Worm (Caenorhabditis elegans) whole organism, L4/young adult: Measurements from ENCODE around the gene noca-2.

Source experiments
- W03F9.2 ChIP-seq: fragments of 150-350 bp; optimal IDR thresholded peaks from 2 replicates; lab custom pipeline; 2014; ENCODE audit warnings: missing biosample characterization, missing genetic modification characterization
- dao-5 ChIP-seq: sonication (generic microtip); optimal IDR thresholded peaks from 2 replicates; lab custom pipeline; 2016; ENCODE audit warnings: missing genotype, missing genetic modification characterization, moderate library complexity, missing compliant biosample characterization
- him-1 ChIP-seq: sonication (generic microtip); optimal IDR thresholded peaks from 2 replicates; lab custom pipeline; 2016; ENCODE audit warnings: missing genotype, missing genetic modification reagents, missing genetic modification characterization, missing compliant biosample characterization

noca-2 gene

ce11 chrX:11680851-11681250 lies 13.9 kb downstream of the noca-2 start, which contains the start of gene T04F8.7:
Gene T04F8.7 (minus strand): TSS chrX:11680980.
- no peak for TF ChIP-seq him-1 (tag; lab: Kevin White, UChicago)
- no peak for TF ChIP-seq W03F9.2 (tag; lab: Kevin White, UChicago)
- TF ChIP-seq dao-5 = no peak

DNA sequence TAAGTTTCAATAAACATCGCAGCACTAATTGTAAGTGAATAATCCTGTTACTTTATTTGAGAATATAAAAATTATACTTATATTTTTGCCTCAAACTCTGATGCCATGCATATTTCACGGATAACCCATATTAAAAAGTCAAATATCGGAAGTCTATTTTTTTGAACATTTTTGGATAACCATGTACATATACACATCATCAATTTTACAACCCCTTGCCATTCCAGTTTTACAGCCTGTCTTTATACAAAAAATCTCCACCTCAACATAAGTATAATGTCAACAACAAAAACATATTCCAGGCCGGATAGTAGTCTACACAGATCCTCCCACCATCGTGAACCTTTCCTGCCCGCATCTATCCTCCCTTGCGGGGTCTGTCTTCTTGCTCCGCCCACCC lies 17.3 kb downstream of the noca-2 start, which contains the start of gene hnd-1:
Gene hnd-1 (plus strand): TSS at position 301 of the 400 bp plus-strand sequence.
- TF ChIP-seq dao-5 (no peak), W03F9.2 (tag; lab: Kevin White, UChicago) (no peak)

DNA sequence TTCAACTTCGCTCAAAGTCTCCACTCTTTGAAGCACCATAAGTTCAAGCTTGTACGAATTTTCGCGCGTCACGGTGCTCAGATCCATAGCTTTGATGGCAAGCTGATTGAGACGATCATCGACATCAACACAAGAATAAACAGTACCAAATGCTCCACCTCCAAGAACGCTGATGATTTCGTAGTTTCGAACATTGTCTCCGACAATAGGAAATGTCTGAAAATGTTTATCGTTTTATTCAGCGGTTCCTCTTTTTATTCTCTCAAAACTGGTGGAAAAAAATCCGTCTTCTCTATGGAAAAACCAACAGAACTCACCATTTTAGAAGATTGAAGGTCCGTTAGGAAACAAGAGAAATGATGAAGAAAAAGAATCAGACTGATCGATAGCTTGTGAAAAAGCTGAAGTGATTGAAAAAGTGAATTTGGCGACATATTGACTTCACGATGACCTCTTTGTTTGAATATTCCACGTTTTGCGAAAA lies 21.0 kb downstream of the noca-2 start, which contains the start of gene C44C10.7:
Gene C44C10.7 (minus strand): TSS at position 434 of the 484 bp plus-strand sequence.
- no peak for TF ChIP-seq him-1 (tag; lab: Kevin White, UChicago)
- no peak for TF ChIP-seq dao-5
- TF ChIP-seq W03F9.2 (tag; lab: Kevin White, UChicago) = no peak

DNA sequence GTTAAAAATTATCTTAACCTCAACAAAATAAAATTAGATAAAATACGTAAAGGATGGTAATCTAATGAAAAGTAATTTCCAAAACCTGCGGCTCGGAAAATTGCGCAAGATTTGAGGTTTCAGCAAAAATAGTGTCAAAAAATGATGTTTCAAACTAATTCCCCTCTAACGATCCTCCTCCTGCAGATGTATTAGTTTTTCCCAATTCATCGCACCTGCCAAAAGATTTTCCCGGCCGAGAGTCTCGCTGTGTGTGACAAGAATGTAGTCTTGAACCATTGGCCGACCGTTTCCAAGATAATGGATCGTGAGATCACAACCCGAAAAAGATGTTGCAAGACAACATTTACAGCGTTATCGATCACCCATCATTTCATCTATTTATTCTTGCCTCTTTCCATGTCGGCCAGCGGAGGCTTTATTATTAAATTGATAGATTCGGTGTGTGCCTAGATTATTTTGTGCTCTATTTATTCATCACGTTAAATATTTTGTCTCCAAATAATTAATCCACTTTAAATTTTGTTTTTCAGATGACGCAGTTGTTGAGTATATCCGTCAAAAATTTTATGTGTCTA lies 23.2 kb downstream of the noca-2 start, which contains the start of the genes C44C10.10 and C44C10.5:
Gene C44C10.10 (plus strand): TSS at position 301 of the 578 bp plus-strand sequence.
Gene C44C10.5 (plus strand): TSS at position 528 of the 578 bp plus-strand sequence.
- TF ChIP-seq W03F9.2 (tag; lab: Kevin White, UChicago) (no peak), dao-5 (no peak), him-1 (tag; lab: Kevin White, UChicago) (no peak)

ce11 chrX:11693092-11693491 lies 26.2 kb downstream of the noca-2 start, which contains the start of gene smcl-1:
Gene smcl-1 (plus strand): TSS chrX:11693464.
- TF ChIP-seq dao-5 = no peak
- TF ChIP-seq him-1 (tag; lab: Kevin White, UChicago) = no peak
- TF ChIP-seq W03F9.2 (tag; lab: Kevin White, UChicago) = no peak

DNA sequence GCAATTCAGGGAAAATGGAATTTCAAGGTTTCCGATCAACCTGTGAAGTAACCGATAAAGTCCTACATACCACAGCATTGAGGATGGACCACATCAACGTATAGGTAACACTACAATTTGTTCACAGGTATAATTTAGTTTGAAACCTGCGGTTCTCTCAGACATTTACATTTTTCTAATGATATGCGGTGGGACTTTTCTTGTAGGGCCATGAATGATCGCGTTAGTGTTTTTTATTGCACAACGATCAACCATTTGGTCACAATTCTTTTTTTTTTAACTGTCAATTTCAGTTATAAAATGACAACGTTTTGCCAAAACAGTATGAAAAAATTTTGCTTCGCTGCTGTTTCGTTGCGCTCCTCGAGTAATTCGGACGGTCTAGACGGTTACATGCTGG lies 29.8 kb downstream of the noca-2 start, which contains the start of gene C44C10.12:
Gene C44C10.12 (plus strand): TSS at position 301 of the 400 bp plus-strand sequence.
- TF ChIP-seq him-1 (tag; lab: Kevin White, UChicago) = no peak
- no peak for TF ChIP-seq W03F9.2 (tag; lab: Kevin White, UChicago)
- no peak for TF ChIP-seq dao-5

- no peak for TF ChIP-seq W03F9.2 (tag; lab: Kevin White, UChicago)
- TF ChIP-seq dao-5 = no peak
- no peak for TF ChIP-seq him-1 (tag; lab: Kevin White, UChicago)
Measured at ce11 chrX:11700263-11700662, 33.3 kb downstream of the noca-2 start, which contains the start of gene C44C10.15. Gene C44C10.15 (minus strand): TSS chrX:11700363.

- no peak for TF ChIP-seq dao-5
- TF ChIP-seq W03F9.2 (tag; lab: Kevin White, UChicago) = no peak
- no peak for TF ChIP-seq him-1 (tag; lab: Kevin White, UChicago)
Measured at ce11 chrX:11702236-11702635, 35.3 kb downstream of the noca-2 start, which contains the start of gene C44C10.3. Gene C44C10.3 (plus strand): TSS chrX:11702536.

DNA sequence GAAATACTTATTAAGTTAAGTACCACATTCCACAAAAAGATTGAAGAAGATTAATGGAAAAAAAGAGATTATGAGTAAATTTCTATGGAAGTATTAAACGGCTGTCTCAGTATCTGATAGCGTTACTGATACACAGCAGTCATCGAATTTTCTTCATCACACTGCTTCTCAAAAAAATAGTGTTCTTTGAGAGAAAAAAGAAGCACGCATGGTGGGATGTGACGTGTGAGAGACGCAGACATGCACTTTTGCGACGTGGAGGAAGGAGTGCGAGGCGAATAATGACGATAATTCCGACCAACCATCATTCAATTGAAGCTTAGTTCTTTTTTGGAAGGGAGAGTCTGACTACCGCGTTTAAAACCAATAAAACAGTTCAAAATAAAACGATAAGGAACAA lies 43.3 kb downstream of the noca-2 start, which contains the start of gene C44C10.11:
Gene C44C10.11 (minus strand): TSS at position 115 of the 400 bp plus-strand sequence.
- TF ChIP-seq W03F9.2 (tag; lab: Kevin White, UChicago) (peak; percentile 16), him-1 (tag; lab: Kevin White, UChicago) (no peak)

ce11 chrX:11711437-11712080 lies 44.6 kb downstream of the noca-2 start:
- TF ChIP-seq W03F9.2 (tag; lab: Kevin White, UChicago) (no peak), dao-5 (no peak), him-1 (tag; lab: Kevin White, UChicago) (no peak)

ce11 chrX:11712230-11712853 lies 45.4 kb downstream of the noca-2 start, which contains the start of gene col-180:
Gene col-180 (minus strand): TSS chrX:11712280.
- TF ChIP-seq him-1 (tag; lab: Kevin White, UChicago) = no peak
- no peak for TF ChIP-seq dao-5
- no peak for TF ChIP-seq W03F9.2 (tag; lab: Kevin White, UChicago)

DNA sequence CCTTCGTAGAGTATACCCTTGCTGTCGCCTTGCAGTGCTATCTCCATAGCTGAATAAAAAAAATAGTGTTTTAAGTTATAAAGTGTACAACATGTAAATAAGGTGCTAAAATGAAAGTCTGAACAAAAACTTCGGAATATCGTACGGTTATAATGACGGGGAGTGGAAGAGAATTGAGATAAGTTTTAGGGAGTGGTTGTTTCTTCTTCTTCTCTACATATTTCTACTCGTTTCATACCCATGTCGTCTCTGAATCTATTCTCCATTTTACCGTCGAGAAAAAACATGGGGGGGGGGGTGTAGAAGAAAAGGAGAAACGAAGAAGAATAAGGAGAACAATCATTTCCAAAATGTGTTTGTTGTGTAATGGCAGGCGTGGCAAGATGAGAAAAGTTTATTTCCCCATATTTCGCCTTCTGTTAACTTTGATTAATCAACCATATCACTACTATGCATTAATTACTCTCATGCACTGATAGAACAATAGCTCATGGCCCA lies 49.6 kb downstream of the noca-2 start, which contains the start of gene C44C10.9:
Gene C44C10.9 (minus strand): TSS at position 51 of the 498 bp plus-strand sequence.
- TF ChIP-seq dao-5 (no peak), W03F9.2 (tag; lab: Kevin White, UChicago) (no peak), him-1 (tag; lab: Kevin White, UChicago) (no peak)

ce11 chrX:11718751-11719150 lies 51.8 kb downstream of the noca-2 start:
- TF ChIP-seq W03F9.2 (tag; lab: Kevin White, UChicago) = no peak
- TF ChIP-seq him-1 (tag; lab: Kevin White, UChicago) = no peak
- TF ChIP-seq dao-5 = no peak
